Fruit fly (Drosophila melanogaster) S2 (cell line): ENCODE data around the gene CG2865.

ENCODE experiments used
- CG8478 ChIP-seq: fragments of >200 bp; optimal IDR thresholded peaks from 2 replicates; lab custom pipeline; 2018
- CTCF ChIP-seq, 2 experiments: fragments of >200 bp; optimal IDR thresholded peaks; 2 replicates each; lab custom pipeline; 2018

- TF ChIP-seq CTCF (optimal IDR thresholded peaks at IDR 0.05; lab: Kevin White, UChicago) (no peak), CG8478 (no peak)
These were observed 15.3 kb upstream of the CG2865 start for dm6 chrX:2308403-2308965.
